Fruit fly (Drosophila melanogaster) whole organism, pupa: ENCODE measurements around the gene CG14968.

Experiments used
- CG10348 ChIP-seq: fragments of 200-800 bp; sonication (Bioruptor generic); IDR thresholded peaks from 2 replicates; pipeline ENCODE4 v1.3.6; 2022; ENCODE audit warnings: missing biosample characterization, missing genetic modification characterization
- CG12605 ChIP-seq: fragments of 200-800 bp; sonication (Bioruptor generic); IDR thresholded peaks from 2 replicates; pipeline ENCODE4 v1.3.6; 2022; ENCODE audit warnings: missing biosample characterization, missing genetic modification characterization
- CG13204 ChIP-seq: fragments of 200-800 bp; sonication (Bioruptor generic); optimal IDR thresholded peaks from 2 replicates; lab custom pipeline; 2018; ENCODE audit warnings: missing biosample characterization, mild to moderate bottlenecking, missing genetic modification characterization, moderate library complexity
- CG14655 ChIP-seq: fragments of 200-800 bp; sonication (Bioruptor generic); optimal IDR thresholded peaks from 3 replicates; lab custom pipeline; 2017; ENCODE audit warnings: mild to moderate bottlenecking, missing biosample characterization, missing genetic modification reagents, missing genetic modification characterization
- CG15710 ChIP-seq: fragments of 200-800 bp; sonication (Bioruptor generic); optimal IDR thresholded peaks from 2 replicates; lab custom pipeline; 2018; ENCODE audit warnings: missing biosample characterization, mild to moderate bottlenecking, missing genetic modification characterization, moderate library complexity
- CG17806 ChIP-seq: fragments of 200-800 bp; sonication (Bioruptor generic); optimal IDR thresholded peaks from 2 replicates; lab custom pipeline; 2018; ENCODE audit warnings: missing biosample characterization, mild to moderate bottlenecking, missing genetic modification characterization, moderate library complexity
- CG32121 ChIP-seq: fragments of 200-800 bp; sonication (Bioruptor generic); IDR thresholded peaks from 2 replicates; pipeline ENCODE4 v1.3.6; 2022; ENCODE audit warnings: missing biosample characterization, missing genetic modification characterization
- CG34367 ChIP-seq: fragments of 200-800 bp; sonication (Bioruptor generic); optimal IDR thresholded peaks from 2 replicates; lab custom pipeline; 2018; ENCODE audit warnings: missing biosample characterization, mild to moderate bottlenecking, missing genetic modification characterization
- CG4496 ChIP-seq: fragments of 200-800 bp; sonication (Bioruptor generic); IDR thresholded peaks from 3 replicates; pipeline ENCODE4 v1.3.6; 2022; ENCODE audit warnings: missing biosample characterization, missing genetic modification characterization
- CG8159 ChIP-seq: fragments of 200-800 bp; sonication (Bioruptor generic); optimal IDR thresholded peaks from 3 replicates; lab custom pipeline; 2018; ENCODE audit warnings: missing biosample characterization, mild to moderate bottlenecking, missing genetic modification characterization, moderate library complexity
- CG8301 ChIP-seq: fragments of 200-800 bp; sonication (Bioruptor generic); optimal IDR thresholded peaks from 2 replicates; lab custom pipeline; 2018; ENCODE audit warnings: missing biosample characterization, mild to moderate bottlenecking, missing genetic modification characterization
- CG9948 ChIP-seq: fragments of 200-800 bp; sonication (Bioruptor generic); optimal IDR thresholded peaks from 2 replicates; lab custom pipeline; 2018; ENCODE audit warnings: missing biosample characterization, mild to moderate bottlenecking, missing genetic modification characterization, moderate library complexity
- D1 ChIP-seq: fragments of 200-800 bp; sonication (Bioruptor generic); optimal IDR thresholded peaks from 2 replicates; lab custom pipeline; 2018; ENCODE audit warnings: missing biosample characterization, mild to moderate bottlenecking, missing genetic modification characterization, moderate library complexity
- EcR ChIP-seq: fragments of 200-800 bp; sonication (Bioruptor generic); optimal IDR thresholded peaks from 3 replicates; lab custom pipeline; 2019; ENCODE audit warnings: missing biosample characterization, missing genetic modification characterization, mild to moderate bottlenecking, moderate library complexity, missing genetic modification reagents
- Ets98B ChIP-seq: fragments of 200-800 bp; sonication (Bioruptor generic); IDR thresholded peaks from 2 replicates; pipeline ENCODE4 v1.3.6; 2022; ENCODE audit warnings: missing biosample characterization, missing genetic modification characterization
- Pif1A ChIP-seq: fragments of 200-800 bp; sonication (Bioruptor generic); optimal IDR thresholded peaks from 3 replicates; lab custom pipeline; 2016; ENCODE audit warnings: missing biosample characterization, missing genetic modification characterization
- Pif1B ChIP-seq: fragments of 200-800 bp; sonication (Bioruptor generic); optimal IDR thresholded peaks from 3 replicates; lab custom pipeline; 2016; ENCODE audit warnings: missing biosample characterization, missing genetic modification characterization
- Snoo ChIP-seq: fragments of 200-800 bp; sonication (Bioruptor generic); optimal IDR thresholded peaks from 3 replicates; lab custom pipeline; 2017; ENCODE audit warnings: missing biosample characterization, mild to moderate bottlenecking, missing genetic modification characterization, inconsistent platforms
- fd96Ca ChIP-seq: fragments of 200-800 bp; sonication (Bioruptor generic); IDR thresholded peaks from 3 replicates; pipeline ENCODE4 v1.3.6; 2022; ENCODE audit warnings: missing biosample characterization, missing genetic modification characterization
- gl ChIP-seq: fragments of 200-800 bp; sonication (Bioruptor generic); optimal IDR thresholded peaks from 2 replicates; lab custom pipeline; 2018; ENCODE audit warnings: missing biosample characterization, mild to moderate bottlenecking, missing genetic modification characterization
- rn ChIP-seq: fragments of 200-800 bp; sonication (Bioruptor generic); IDR thresholded peaks from 2 replicates; pipeline ENCODE4 v1.3.6; 2022; ENCODE audit warnings: missing biosample characterization, missing genetic modification characterization

CG14968 gene

DNA sequence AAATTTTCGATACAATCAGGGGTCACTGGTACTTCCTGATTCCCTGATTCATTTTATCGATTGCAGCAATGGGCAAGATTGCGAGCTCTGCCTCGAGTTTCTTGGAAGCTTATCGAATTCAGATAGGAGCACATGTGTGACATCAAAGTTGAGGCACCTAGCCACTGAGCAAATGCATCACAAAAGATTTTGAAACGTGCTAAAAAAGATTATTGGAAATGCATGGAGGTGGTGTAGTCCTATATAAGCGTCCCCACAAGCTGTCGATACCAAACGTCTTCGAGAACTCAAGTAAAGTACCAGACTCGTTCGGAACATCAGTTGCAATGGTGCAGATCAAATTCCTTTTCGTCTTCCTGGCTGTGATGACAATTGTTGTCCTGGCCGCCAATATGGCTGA, 11.1 kb upstream of the CG14968 start, which contains the start of gene Drsl2:
TSS of gene Drsl2 (plus strand) at position 301 of the 400 bp plus-strand sequence.
- TF ChIP-seq Pif1B (GFP tag; lab: Kevin White, UChicago) (no peak), CG4496 (GFP tag; lab: Robert Waterston, UW) (no peak), CG8159 (tag; lab: Kevin White, UChicago) (no peak), Ets98B (GFP tag; lab: Robert Waterston, UW) (no peak), fd96Ca (GFP tag; lab: Robert Waterston, UW) (no peak), CG10348 (GFP tag; lab: Robert Waterston, UW) (no peak), CG17806 (tag; lab: Kevin White, UChicago) (no peak), Pif1A (GFP tag; lab: Kevin White, UChicago) (no peak), gl (tag; lab: Kevin White, UChicago) (no peak), EcR (GFP tag; lab: Kevin White, UChicago) (no peak), CG8301 (tag; lab: Kevin White, UChicago) (no peak), CG9948 (tag; lab: Kevin White, UChicago) (no peak), rn (GFP tag; lab: Robert Waterston, UW) (no peak), CG32121 (GFP tag; lab: Robert Waterston, UW) (no peak), D1 (tag; lab: Kevin White, UChicago) (no peak), CG12605 (GFP tag; lab: Robert Waterston, UW) (no peak)
- TF ChIP-seq, all 21 proteins: peak for 0

DNA sequence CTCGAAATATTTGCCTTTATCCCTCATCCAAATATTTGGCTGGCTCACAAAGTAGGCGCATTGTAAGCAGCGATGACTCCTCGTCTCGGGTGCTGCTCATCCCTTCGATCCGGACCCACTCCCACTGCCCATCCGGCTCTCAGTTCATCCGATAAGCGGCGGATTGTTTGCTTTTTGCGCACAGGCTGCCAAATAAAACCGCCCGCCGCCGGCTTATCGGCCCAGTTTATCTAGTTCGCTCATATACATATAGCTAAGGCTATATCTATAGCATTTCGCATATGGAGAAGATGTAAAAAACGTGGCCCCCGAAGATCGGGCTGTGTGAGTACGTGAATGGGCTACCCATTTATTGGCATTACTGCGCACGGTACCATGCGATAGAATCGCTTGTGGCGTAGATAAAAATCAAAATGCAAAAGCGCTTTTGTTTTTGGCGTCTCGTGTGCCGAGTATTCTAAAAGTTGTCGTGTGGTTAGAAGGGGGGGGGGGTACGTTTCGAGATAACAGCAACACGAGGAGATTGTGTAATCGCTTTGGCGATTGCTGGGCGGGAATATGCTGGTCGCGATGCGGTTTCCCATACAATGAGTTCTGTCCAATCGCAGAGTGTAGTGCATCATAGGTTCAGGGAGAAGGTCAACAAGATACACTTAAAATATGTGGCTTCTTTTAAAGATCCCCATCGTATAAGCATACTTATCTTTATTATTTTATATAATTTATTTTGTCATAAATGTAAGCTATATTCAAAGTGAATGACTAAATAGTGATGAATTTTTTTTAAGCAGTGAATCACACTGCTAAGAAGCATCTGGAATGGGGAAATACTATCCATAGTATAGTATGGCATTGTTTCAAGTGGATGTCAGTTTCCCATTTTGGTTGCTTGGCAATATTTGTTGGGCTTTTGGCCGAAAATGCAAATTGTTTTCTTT, 6.0 kb upstream of the CG14968 start:
- TF ChIP-seq CG8159 (tag; lab: Kevin White, UChicago) (no peak), CG14655 (GFP tag; lab: Kevin White, UChicago) (no peak), Ets98B (GFP tag; lab: Robert Waterston, UW) (no peak), Pif1A (GFP tag; lab: Kevin White, UChicago) (no peak), CG15710 (tag; lab: Kevin White, UChicago) (no peak), gl (tag; lab: Kevin White, UChicago) (no peak), CG32121 (GFP tag; lab: Robert Waterston, UW) (no peak), D1 (tag; lab: Kevin White, UChicago) (no peak)

dm6 chr3L:3307593-3307992, 4.7 kb upstream of the CG14968 start:
- TF ChIP-seq CG13204 (no peak), CG4496 (GFP tag; lab: Robert Waterston, UW) (0 out of 3 replicates have a peak, but pooled peaks have one; percentile 28)

dm6 chr3L:3306515-3306914, 3.6 kb upstream of the CG14968 start:
- TF ChIP-seq Snoo (tag; lab: Kevin White, UChicago) = no peak
- no peak for TF ChIP-seq CG15710 (tag; lab: Kevin White, UChicago)
- no peak for TF ChIP-seq CG32121 (GFP tag; lab: Robert Waterston, UW)
- no peak for TF ChIP-seq Pif1B (GFP tag; lab: Kevin White, UChicago)
- TF ChIP-seq CG8159 (tag; lab: Kevin White, UChicago) = no peak
- TF ChIP-seq CG9948 (tag; lab: Kevin White, UChicago) = no peak
- no peak for TF ChIP-seq CG4496 (GFP tag; lab: Robert Waterston, UW)
- no peak for TF ChIP-seq CG8301 (tag; lab: Kevin White, UChicago)
- no peak for TF ChIP-seq Ets98B (GFP tag; lab: Robert Waterston, UW)
- no peak for TF ChIP-seq Pif1A (GFP tag; lab: Kevin White, UChicago)
- TF ChIP-seq CG17806 (tag; lab: Kevin White, UChicago) = no peak
- no peak for TF ChIP-seq CG34367 (tag; lab: Kevin White, UChicago)
- TF ChIP-seq rn (GFP tag; lab: Robert Waterston, UW) = no peak

dm6 chr3L:3305430-3305829, 2.5 kb upstream of the CG14968 start:
- TF ChIP-seq CG14655 (GFP tag; lab: Kevin White, UChicago) (no peak), D1 (tag; lab: Kevin White, UChicago) (no peak), CG8301 (tag; lab: Kevin White, UChicago) (no peak)

dm6 chr3L:3304740-3305139, 1.8 kb upstream of the CG14968 start:
- TF ChIP-seq CG8301 (tag; lab: Kevin White, UChicago) (no peak), CG13204 (no peak), EcR (GFP tag; lab: Kevin White, UChicago) (peak; percentile 85)
